Worm (Caenorhabditis elegans) whole organism, midembryonic: ENCODE data around the gene Y75B8A.44.

Experiments used
- T22C8.4 ChIP-seq: fragments of 200-800 bp; sonication (Bioruptor generic); IDR thresholded peaks from 2 replicates; pipeline ENCODE4 v1.3.6; 2022; ENCODE audit warnings: missing genetic modification characterization, missing compliant biosample characterization
- flt-1 ChIP-seq: fragments of 200-800 bp; sonication (Bioruptor generic); IDR thresholded peaks from 2 replicates; pipeline ENCODE4 v1.3.6; 2022; ENCODE audit warnings: missing genetic modification characterization, missing compliant biosample characterization
- med-1 ChIP-seq: sonication (generic microtip); optimal IDR thresholded peaks from 2 replicates; lab custom pipeline; 2017; ENCODE audit warnings: missing genetic modification characterization, mild to moderate bottlenecking, missing compliant biosample characterization, antibody characterized with exemption, missing genetic modification reagents; ENCODE audit not compliant: insufficient read depth
- tab-1 ChIP-seq: fragments of 200-800 bp; sonication (Bioruptor generic); IDR thresholded peaks from 2 replicates; pipeline ENCODE4 v1.3.6; 2022; ENCODE audit warnings: missing genetic modification characterization, missing compliant biosample characterization
- ztf-23 ChIP-seq: fragments of 200-800 bp; sonication (Bioruptor generic); IDR thresholded peaks from 2 replicates; pipeline ENCODE4 v1.3.6; 2022; ENCODE audit warnings: missing genetic modification reagents, missing genetic modification characterization, missing compliant biosample characterization

DNA sequence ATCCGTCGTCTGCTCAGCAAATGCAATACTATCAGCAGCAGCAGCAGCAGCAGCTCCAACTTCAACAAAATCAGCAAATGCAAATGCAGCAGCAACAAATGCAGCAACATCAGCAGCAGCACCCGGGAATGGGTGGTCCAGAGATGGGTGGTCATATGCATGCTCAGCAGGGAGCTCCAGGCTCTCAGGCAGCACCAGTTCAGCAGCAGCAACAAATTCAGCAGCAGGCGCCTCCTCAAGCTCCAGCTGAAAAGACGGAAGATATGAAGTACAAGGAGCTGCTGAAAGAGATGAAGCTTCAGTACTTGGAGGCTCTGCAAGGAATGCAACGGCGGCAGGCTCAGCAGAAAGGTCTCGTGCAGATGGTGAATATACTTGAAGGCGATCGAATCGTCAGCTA, 27.3 kb upstream of the Y75B8A.44 start:
- no peak for TF ChIP-seq med-1 (GFP tag; lab: Kevin White, UChicago)
- TF ChIP-seq ztf-23 (GFP tag; lab: Robert Waterston, UW): no peak
- no peak for TF ChIP-seq tab-1 (GFP tag; lab: Robert Waterston, UW)
- TF ChIP-seq T22C8.4 (GFP tag; lab: Robert Waterston, UW): no peak
- TF ChIP-seq flt-1 (GFP tag; lab: Robert Waterston, UW): no peak
